Worm (Caenorhabditis elegans) whole organism, young adult: ENCODE data around the gene far-8.

Experiments
- B0035.1 ChIP-seq: sonication (generic microtip); optimal IDR thresholded peaks from 2 replicates; lab custom pipeline; 2016; ENCODE audit warnings: missing genetic modification characterization, mild to moderate bottlenecking, missing compliant biosample characterization, missing genotype, missing genetic modification reagents
- B0261.1 ChIP-seq: sonication (generic microtip); optimal IDR thresholded peaks from 2 replicates; lab custom pipeline; 2016; ENCODE audit warnings: mild to moderate bottlenecking, missing genetic modification characterization, moderate library complexity, missing compliant biosample characterization
- C17E4.6 ChIP-seq: fragments of 200-800 bp; sonication (Bioruptor generic); IDR thresholded peaks from 2 replicates; pipeline ENCODE4 v1.3.6; 2022; ENCODE audit warnings: missing genetic modification reagents, missing genetic modification characterization, missing compliant biosample characterization
- F22D6.2 ChIP-seq: sonication (generic microtip); optimal IDR thresholded peaks from 2 replicates; lab custom pipeline; 2016; ENCODE audit warnings: mild to moderate bottlenecking, missing genetic modification characterization, missing compliant biosample characterization
- F23B12.7 ChIP-seq: sonication (generic microtip); optimal IDR thresholded peaks from 2 replicates; lab custom pipeline; 2017; ENCODE audit warnings: missing genetic modification characterization, mild to moderate bottlenecking, missing compliant biosample characterization, antibody characterized with exemption, moderate library complexity; ENCODE audit not compliant: insufficient read depth
- K11D2.4 ChIP-seq: fragments of 200-800 bp; sonication (Bioruptor generic); IDR thresholded peaks from 2 replicates; pipeline ENCODE4 v1.3.6; 2022; ENCODE audit warnings: missing genetic modification reagents, missing genetic modification characterization, missing compliant biosample characterization
- T07F8.4 ChIP-seq: sonication (generic microtip); optimal IDR thresholded peaks from 2 replicates; lab custom pipeline; 2016; ENCODE audit warnings: mild to moderate bottlenecking, missing genetic modification characterization, moderate library complexity, missing compliant biosample characterization
- Y56A3A.18 ChIP-seq: fragments of 200-800 bp; sonication (Bioruptor generic); IDR thresholded peaks from 2 replicates; pipeline ENCODE4 v1.3.6; 2022; ENCODE audit warnings: missing genetic modification reagents, missing genetic modification characterization, missing compliant biosample characterization
- Y67H2A.10 ChIP-seq: fragments of 200-800 bp; sonication (Bioruptor generic); conservative IDR thresholded peaks from 2 replicates; pipeline ENCODE4 v1.3.6; 2022; ENCODE audit warnings: missing genetic modification reagents, missing genetic modification characterization, missing compliant biosample characterization
- akir-1 ChIP-seq: fragments of 200-800 bp; sonication (Bioruptor generic); optimal IDR thresholded peaks from 2 replicates; lab custom pipeline; 2018; ENCODE audit warnings: mild to moderate bottlenecking, missing genetic modification characterization, moderate library complexity, missing compliant biosample characterization
- ceh-100 ChIP-seq: fragments of 200-800 bp; sonication (Bioruptor generic); IDR thresholded peaks from 2 replicates; pipeline ENCODE4 v1.3.6; 2022; ENCODE audit warnings: missing genetic modification reagents, missing genetic modification characterization, missing compliant biosample characterization
- ceh-58 ChIP-seq: fragments of 200-800 bp; sonication (Bioruptor generic); IDR thresholded peaks from 2 replicates; pipeline ENCODE4 v1.3.6; 2022; ENCODE audit warnings: missing genetic modification characterization, missing compliant biosample characterization
- chd-7 ChIP-seq: sonication (generic microtip); optimal IDR thresholded peaks from 2 replicates; lab custom pipeline; 2016; ENCODE audit warnings: mild to moderate bottlenecking, missing genetic modification characterization, moderate library complexity, missing compliant biosample characterization
- egl-44 ChIP-seq: fragments of 200-800 bp; sonication (Bioruptor generic); IDR thresholded peaks from 2 replicates; pipeline ENCODE4 v1.3.6; 2022; ENCODE audit warnings: missing genetic modification reagents, missing genetic modification characterization, missing compliant biosample characterization
- hmg-1.2 ChIP-seq: fragments of 200-800 bp; sonication (Bioruptor generic); IDR thresholded peaks from 2 replicates; pipeline ENCODE4 v1.3.6; 2022; ENCODE audit warnings: missing genetic modification reagents, missing genetic modification characterization, missing compliant biosample characterization
- hrde-1 ChIP-seq: sonication (generic microtip); optimal IDR thresholded peaks from 2 replicates; lab custom pipeline; 2016; ENCODE audit warnings: missing genetic modification characterization, mild to moderate bottlenecking, missing compliant biosample characterization, moderate library complexity, missing genotype, missing genetic modification reagents, borderline replicate concordance
- hsf-1 ChIP-seq: fragments of 200-800 bp; sonication (Bioruptor generic); IDR thresholded peaks from 2 replicates; pipeline ENCODE4 v1.3.6; 2022; ENCODE audit warnings: missing genetic modification reagents, missing genetic modification characterization, missing compliant biosample characterization
- lin-26 ChIP-seq: fragments of 200-800 bp; sonication (Bioruptor generic); IDR thresholded peaks from 2 replicates; pipeline ENCODE4 v1.3.6; 2022; ENCODE audit warnings: missing genetic modification reagents, missing genetic modification characterization, missing compliant biosample characterization
- lin-54 ChIP-seq: fragments of 200-800 bp; sonication (Bioruptor generic); optimal IDR thresholded peaks from 2 replicates; lab custom pipeline; 2018; ENCODE audit warnings: mild to moderate bottlenecking, missing genetic modification characterization, missing compliant biosample characterization
- lir-1 ChIP-seq: fragments of 200-800 bp; sonication (Bioruptor generic); conservative IDR thresholded peaks from 2 replicates; pipeline ENCODE4 v1.3.6; 2022; ENCODE audit warnings: missing genetic modification reagents, missing genetic modification characterization, missing compliant biosample characterization
- lsl-1 ChIP-seq: fragments of 200-800 bp; sonication (Bioruptor generic); optimal IDR thresholded peaks from 2 replicates; lab custom pipeline; 2018; ENCODE audit warnings: mild to moderate bottlenecking, missing genetic modification characterization, moderate library complexity, missing compliant biosample characterization
- madf-10 ChIP-seq: sonication (generic microtip); optimal IDR thresholded peaks from 2 replicates; lab custom pipeline; 2016; ENCODE audit warnings: mild to moderate bottlenecking, missing genetic modification characterization, missing compliant biosample characterization
- madf-3 ChIP-seq: fragments of 200-800 bp; sonication (Bioruptor generic); IDR thresholded peaks from 2 replicates; pipeline ENCODE4 v1.3.6; 2022; ENCODE audit warnings: missing genetic modification reagents, missing genetic modification characterization, missing compliant biosample characterization
- madf-6 ChIP-seq: fragments of 200-800 bp; sonication (Bioruptor generic); IDR thresholded peaks from 2 replicates; pipeline ENCODE4 v1.3.6; 2022; ENCODE audit warnings: missing genetic modification reagents, missing genetic modification characterization, missing compliant biosample characterization
- nfya-1 ChIP-seq: sonication (generic microtip); optimal IDR thresholded peaks from 2 replicates; lab custom pipeline; 2017; ENCODE audit warnings: antibody characterized with exemption, missing compliant biosample characterization, missing genetic modification characterization, borderline replicate concordance; ENCODE audit not compliant: insufficient read depth
- nhr-120 ChIP-seq: fragments of 200-800 bp; sonication (Bioruptor generic); IDR thresholded peaks from 2 replicates; pipeline ENCODE4 v1.3.6; 2022; ENCODE audit warnings: missing genetic modification characterization, missing compliant biosample characterization
- nhr-90 ChIP-seq: sonication (generic microtip); optimal IDR thresholded peaks from 2 replicates; lab custom pipeline; 2016; ENCODE audit warnings: missing genotype, mild to moderate bottlenecking, missing genetic modification characterization, missing compliant biosample characterization
- rpc-1 ChIP-seq, 2 experiments: fragments of 150-350 bp in 1 of 2; sonication (generic microtip) in 1 of 2; optimal IDR thresholded peaks; 2 replicates each; lab custom pipeline; 2014 to 2018; ENCODE audit warnings: missing biosample characterization in 1 of 2, missing genetic modification characterization in 1 of 2, missing genetic modification reagents in 1 of 2, missing genotype in 1 of 2
- sdz-38 ChIP-seq: sonication (generic microtip); optimal IDR thresholded peaks from 2 replicates; lab custom pipeline; 2016; ENCODE audit warnings: missing genotype, missing genetic modification characterization, missing compliant biosample characterization
- snpc-4 ChIP-seq, 5 experiments: fragments of 150-350 bp in 1 of 5; sonication (generic microtip) in 4 of 5; optimal IDR thresholded peaks; 2 replicates each; lab custom pipeline; 2014 to 2018; ENCODE audit warnings: missing genetic modification characterization in 5 of 5, missing biosample characterization in 3 of 5, antibody characterized with exemption in 2 of 5, mild to moderate bottlenecking in 2 of 5, missing compliant biosample characterization in 2 of 5, missing genotype in 2 of 5, moderate library complexity in 2 of 5, missing genetic modification reagents in 1 of 5
- somi-1 ChIP-seq: fragments of 200-800 bp; sonication (Bioruptor generic); optimal IDR thresholded peaks from 2 replicates; lab custom pipeline; 2018; ENCODE audit warnings: mild to moderate bottlenecking, missing genetic modification characterization, missing compliant biosample characterization
- sptf-2 ChIP-seq: fragments of 200-800 bp; sonication (Bioruptor generic); optimal IDR thresholded peaks from 2 replicates; lab custom pipeline; 2018; ENCODE audit warnings: mild to moderate bottlenecking, missing genetic modification characterization, missing compliant biosample characterization
- unc-130 ChIP-seq: sonication (generic microtip); optimal IDR thresholded peaks from 2 replicates; lab custom pipeline; 2016; ENCODE audit warnings: missing genetic modification reagents, missing genetic modification characterization, missing compliant biosample characterization
- zfh-2 ChIP-seq: fragments of 200-800 bp; sonication (Bioruptor generic); conservative IDR thresholded peaks from 2 replicates; pipeline ENCODE4 v1.3.6; 2022; ENCODE audit warnings: missing genetic modification reagents, missing genetic modification characterization, missing compliant biosample characterization
- zim-3 ChIP-seq: sonication (generic microtip); optimal IDR thresholded peaks from 2 replicates; lab custom pipeline; 2017; ENCODE audit warnings: mild to moderate bottlenecking, missing genetic modification characterization, moderate library complexity, missing compliant biosample characterization
- ztf-22 ChIP-seq: fragments of 200-800 bp; sonication (Bioruptor generic); optimal IDR thresholded peaks from 2 replicates; lab custom pipeline; 2018; ENCODE audit warnings: mild to moderate bottlenecking, missing genetic modification characterization, moderate library complexity, missing compliant biosample characterization
- ztf-6 ChIP-seq: fragments of 200-800 bp; sonication (Bioruptor generic); IDR thresholded peaks from 2 replicates; pipeline ENCODE4 v1.3.6; 2022; ENCODE audit warnings: missing genetic modification reagents, missing genetic modification characterization, missing compliant biosample characterization

The far-8 gene

ce11 chrIII:843999-844398, 1.3 kb downstream of the far-8 start (continued):
- no peak for TF ChIP-seq egl-44 (GFP tag; lab: Robert Waterston, UW)
- no peak for TF ChIP-seq sptf-2 (GFP tag; lab: Kevin White, UChicago)
- no peak for TF ChIP-seq F22D6.2 (tag; lab: Kevin White, UChicago)
- TF ChIP-seq lin-54 (GFP tag; lab: Kevin White, UChicago): no peak
- no peak for TF ChIP-seq nfya-1 (tag; lab: Kevin White, UChicago)
- no peak for TF ChIP-seq F23B12.7 (tag; lab: Kevin White, UChicago)
- TF ChIP-seq lsl-1: no peak
- no peak for TF ChIP-seq madf-6 (GFP tag; lab: Robert Waterston, UW)
- no peak for TF ChIP-seq nhr-90 (tag; lab: Kevin White, UChicago)
- TF ChIP-seq T07F8.4: no peak
- no peak for TF ChIP-seq ztf-6 (GFP tag; lab: Robert Waterston, UW)
- TF ChIP-seq hsf-1: no peak
- TF ChIP-seq Y56A3A.18 (GFP tag; lab: Robert Waterston, UW): no peak
- TF ChIP-seq snpc-4 (GFP tag; optimal IDR thresholded peaks at IDR 0.05; lab: Kevin White, UChicago): no peak
- peak in 1 of 4 experiments; percentile 22 for TF ChIP-seq snpc-4 (tag; optimal IDR thresholded peaks at IDR 0.05; lab: Kevin White, UChicago)
- no peak for TF ChIP-seq Y67H2A.10 (GFP tag; lab: Robert Waterston, UW)
- TF ChIP-seq madf-3 (GFP tag; lab: Robert Waterston, UW): no peak
- no peak for TF ChIP-seq C17E4.6 (GFP tag; lab: Robert Waterston, UW)
- TF ChIP-seq hrde-1 (tag; lab: Kevin White, UChicago): no peak
- TF ChIP-seq zim-3 (tag; lab: Kevin White, UChicago): no peak
- TF ChIP-seq hmg-1.2 (GFP tag; lab: Robert Waterston, UW): peak; percentile 31; the same call in 1 of the 2 replicates
- TF ChIP-seq rpc-1 (optimal IDR thresholded peaks at IDR 0.05; lab: Kevin White, UChicago): no peak
- TF ChIP-seq rpc-1 (tag; optimal IDR thresholded peaks at IDR 0.05; lab: Kevin White, UChicago): no peak
- no peak for TF ChIP-seq B0035.1 (tag; lab: Kevin White, UChicago)
- no peak for TF ChIP-seq B0261.1
- no peak for TF ChIP-seq sdz-38 (tag; lab: Kevin White, UChicago)
- TF ChIP-seq chd-7: no peak
- TF ChIP-seq nhr-120 (GFP tag; lab: Robert Waterston, UW): no peak
- no peak for TF ChIP-seq unc-130 (GFP tag; lab: Kevin White, UChicago)
- TF ChIP-seq K11D2.4 (GFP tag; lab: Robert Waterston, UW): no peak
- no peak for TF ChIP-seq ceh-58 (GFP tag; lab: Robert Waterston, UW)
- peak; percentile 50 for TF ChIP-seq zfh-2

ce11 chrIII:844577-844976, 1.8 kb downstream of the far-8 start:
- no peak for TF ChIP-seq T07F8.4
- no peak for TF ChIP-seq akir-1 (GFP tag; lab: Kevin White, UChicago)
- no peak for TF ChIP-seq snpc-4 (GFP tag; optimal IDR thresholded peaks at IDR 0.05; lab: Kevin White, UChicago)
- TF ChIP-seq snpc-4 (tag; optimal IDR thresholded peaks at IDR 0.05; lab: Kevin White, UChicago): no peak
- no peak for TF ChIP-seq somi-1 (GFP tag; lab: Kevin White, UChicago)
- TF ChIP-seq madf-10: no peak
- TF ChIP-seq lir-1 (GFP tag; lab: Robert Waterston, UW): no peak
- no peak for TF ChIP-seq ceh-100 (GFP tag; lab: Robert Waterston, UW)
- TF ChIP-seq ztf-22: no peak
- TF ChIP-seq lin-26 (GFP tag; lab: Robert Waterston, UW): no peak
